Fruit fly (Drosophila melanogaster) whole organism, pupa: Measurements from ENCODE around the gene Ac76E.

ENCODE experiments used
- CG10348 ChIP-seq: fragments of 200-800 bp; sonication (Bioruptor generic); IDR thresholded peaks from 2 replicates; pipeline ENCODE4 v1.3.6; 2022; ENCODE audit warnings: missing biosample characterization, missing genetic modification characterization
- CG12605 ChIP-seq: fragments of 200-800 bp; sonication (Bioruptor generic); IDR thresholded peaks from 2 replicates; pipeline ENCODE4 v1.3.6; 2022; ENCODE audit warnings: missing biosample characterization, missing genetic modification characterization
- CG15710 ChIP-seq: fragments of 200-800 bp; sonication (Bioruptor generic); optimal IDR thresholded peaks from 2 replicates; lab custom pipeline; 2018; ENCODE audit warnings: missing biosample characterization, mild to moderate bottlenecking, missing genetic modification characterization, moderate library complexity
- CG17806 ChIP-seq: fragments of 200-800 bp; sonication (Bioruptor generic); optimal IDR thresholded peaks from 2 replicates; lab custom pipeline; 2018; ENCODE audit warnings: missing biosample characterization, mild to moderate bottlenecking, missing genetic modification characterization, moderate library complexity
- CG32121 ChIP-seq: fragments of 200-800 bp; sonication (Bioruptor generic); IDR thresholded peaks from 2 replicates; pipeline ENCODE4 v1.3.6; 2022; ENCODE audit warnings: missing biosample characterization, missing genetic modification characterization
- CG4496 ChIP-seq: fragments of 200-800 bp; sonication (Bioruptor generic); IDR thresholded peaks from 3 replicates; pipeline ENCODE4 v1.3.6; 2022; ENCODE audit warnings: missing biosample characterization, missing genetic modification characterization
- CG8159 ChIP-seq: fragments of 200-800 bp; sonication (Bioruptor generic); optimal IDR thresholded peaks from 3 replicates; lab custom pipeline; 2018; ENCODE audit warnings: missing biosample characterization, mild to moderate bottlenecking, missing genetic modification characterization, moderate library complexity
- CG8301 ChIP-seq: fragments of 200-800 bp; sonication (Bioruptor generic); optimal IDR thresholded peaks from 2 replicates; lab custom pipeline; 2018; ENCODE audit warnings: missing biosample characterization, mild to moderate bottlenecking, missing genetic modification characterization
- D1 ChIP-seq: fragments of 200-800 bp; sonication (Bioruptor generic); optimal IDR thresholded peaks from 2 replicates; lab custom pipeline; 2018; ENCODE audit warnings: missing biosample characterization, mild to moderate bottlenecking, missing genetic modification characterization, moderate library complexity
- EcR ChIP-seq: fragments of 200-800 bp; sonication (Bioruptor generic); optimal IDR thresholded peaks from 3 replicates; lab custom pipeline; 2019; ENCODE audit warnings: missing biosample characterization, missing genetic modification characterization, mild to moderate bottlenecking, moderate library complexity, missing genetic modification reagents
- Snoo ChIP-seq: fragments of 200-800 bp; sonication (Bioruptor generic); optimal IDR thresholded peaks from 3 replicates; lab custom pipeline; 2017; ENCODE audit warnings: missing biosample characterization, mild to moderate bottlenecking, missing genetic modification characterization, inconsistent platforms
- fd96Ca ChIP-seq: fragments of 200-800 bp; sonication (Bioruptor generic); IDR thresholded peaks from 3 replicates; pipeline ENCODE4 v1.3.6; 2022; ENCODE audit warnings: missing biosample characterization, missing genetic modification characterization
- rn ChIP-seq: fragments of 200-800 bp; sonication (Bioruptor generic); IDR thresholded peaks from 2 replicates; pipeline ENCODE4 v1.3.6; 2022; ENCODE audit warnings: missing biosample characterization, missing genetic modification characterization

DNA sequence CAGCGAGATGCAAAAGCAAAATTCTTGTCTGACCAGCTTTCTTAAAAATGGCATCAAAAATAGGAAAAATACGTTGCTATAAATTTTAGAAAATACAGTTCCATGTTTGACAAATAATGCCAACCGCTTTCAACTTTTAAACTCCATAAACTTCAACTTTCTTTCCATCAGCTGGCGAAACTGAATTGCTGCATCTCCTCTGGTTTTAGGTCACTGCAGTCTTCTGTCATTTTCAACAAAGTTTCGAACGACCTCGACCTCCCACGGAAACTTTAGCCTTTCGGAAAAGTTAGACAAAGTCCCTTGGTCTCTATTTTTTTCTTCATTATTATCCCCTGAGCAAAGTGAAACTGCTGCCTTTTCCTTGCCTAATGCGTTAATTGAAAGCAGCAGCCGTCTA is 16.6 kb downstream of the Ac76E start, which contains the start of gene CG42263:
- TF ChIP-seq D1 (no peak), CG32121 (GFP tag; lab: Robert Waterston, UW) (no peak), CG12605 (GFP tag; lab: Robert Waterston, UW) (no peak), rn (GFP tag; lab: Robert Waterston, UW) (no peak), CG8159 (tag; lab: Kevin White, UChicago) (no peak), fd96Ca (GFP tag; lab: Robert Waterston, UW) (no peak), CG10348 (GFP tag; lab: Robert Waterston, UW) (no peak), Snoo (tag; lab: Kevin White, UChicago) (no peak), CG17806 (tag; lab: Kevin White, UChicago) (no peak), CG15710 (tag; lab: Kevin White, UChicago) (no peak), CG4496 (no peak), CG8301 (no peak), EcR (no peak)
